Worm (Caenorhabditis elegans): ENCODE data around the gene F48D6.4.

Gene F48D6.4

ce11 chrX:4219487-4219886, 27.5 kb downstream of the F48D6.4 start:
- TF ChIP-seq ceh-88 (GFP tag; IDR thresholded peaks at IDR 0.05) (no peak), alr-1 (tag; optimal IDR thresholded peaks at IDR 0.05; ENCODE audit: borderline replicate concordance) (no peak), nhr-19 (GFP tag; conservative IDR thresholded peaks at IDR 0.05) (peak; percentile 54), irx-1 (tag; optimal IDR thresholded peaks at IDR 0.05) (no peak), ces-1 (GFP tag; optimal IDR thresholded peaks at IDR 0.05) (no peak), fkh-8 (tag; optimal IDR thresholded peaks at IDR 0.05) (peak; percentile 61), mep-1 (tag; optimal IDR thresholded peaks at IDR 0.05) (no peak), grh-1 (GFP tag; IDR thresholded peaks at IDR 0.05) (no peak), nhr-71 (tag; optimal IDR thresholded peaks at IDR 0.05) (peak; percentile 78), zip-4 (GFP tag; optimal IDR thresholded peaks at IDR 0.05) (no peak), lin-39 (tag; optimal IDR thresholded peaks at IDR 0.05) (no peak), elt-2 (tag; optimal IDR thresholded peaks at IDR 0.05) (no peak), nhr-90 (tag; optimal IDR thresholded peaks at IDR 0.05; ENCODE audit: poor library complexity) (peak; percentile 0), ceh-8 (GFP tag; optimal IDR thresholded peaks at IDR 0.05) (peak; percentile 38), xbp-1 (tag; optimal IDR thresholded peaks at IDR 0.05) (peak; percentile 59), ama-1 (optimal IDR thresholded peaks at IDR 0.05) (no peak), unc-130 (tag; optimal IDR thresholded peaks at IDR 0.05) (no peak), nhr-20 (tag; optimal IDR thresholded peaks at IDR 0.05) (peak; percentile 42), nhr-76 (tag; optimal IDR thresholded peaks at IDR 0.05) (no peak), nhr-28 (tag; optimal IDR thresholded peaks at IDR 0.05) (no peak), lsy-2 (tag; optimal IDR thresholded peaks at IDR 0.05) (peak; percentile 8 to 21), isw-1 (GFP tag; IDR thresholded peaks at IDR 0.05) (no peak), nhr-12 (tag; optimal IDR thresholded peaks at IDR 0.05) (no peak), unc-98 (GFP tag; IDR thresholded peaks at IDR 0.05) (no peak), nhr-47 (tag; optimal IDR thresholded peaks at IDR 0.05) (peak; percentile 7), lin-35 (GFP tag; optimal IDR thresholded peaks at IDR 0.05) (peak in 1 of 2 experiments; percentile 26), lin-14 (GFP tag; optimal IDR thresholded peaks at IDR 0.05) (peak; percentile 61), mef-2 (tag; optimal IDR thresholded peaks at IDR 0.05) (no peak), snu-23 (GFP tag; optimal IDR thresholded peaks at IDR 0.05) (peak; percentile 43), efl-1 (optimal IDR thresholded peaks at IDR 0.05) (no peak), efl-1 (GFP tag; optimal IDR thresholded peaks at IDR 0.05 in 1 of 2) (peak in 1 of 2 experiments; percentile 42), unc-62 (GFP tag; optimal IDR thresholded peaks at IDR 0.05) (no peak), mab-9 (GFP tag; IDR thresholded peaks at IDR 0.05) (no peak), rnt-1 (tag; optimal IDR thresholded peaks at IDR 0.05) (peak; percentile 30)

- TF ChIP-seq snu-23 (GFP tag; optimal IDR thresholded peaks at IDR 0.05) (no peak), lin-14 (GFP tag; optimal IDR thresholded peaks at IDR 0.05) (peak; percentile 48), lin-15B (tag; optimal IDR thresholded peaks at IDR 0.05) (no peak), ceh-82 (tag; optimal IDR thresholded peaks at IDR 0.05) (peak in 1 of 3 experiments; percentile 26), fkh-8 (tag; optimal IDR thresholded peaks at IDR 0.05) (peak; percentile 22), C34B4.2 (tag; optimal IDR thresholded peaks at IDR 0.05) (no peak)
Measured at ce11 chrX:4218174-4218573, 28.8 kb downstream of the F48D6.4 start, which contains the start of gene W01H2.2. Gene W01H2.2, minus strand, starts transcription at chrX:4218458.

- no peak for TF ChIP-seq fkh-10 (GFP tag; optimal IDR thresholded peaks at IDR 0.05)
Measured at ce11 chrX:4216894-4217293, 30.1 kb downstream of the F48D6.4 start, which contains the start of the genes F20B6.10 and hpk-1. Gene F20B6.10, minus strand, starts transcription at chrX:4217196. Gene hpk-1, minus strand, starts transcription at chrX:4217290.

ce11 chrX:4215500-4216107, 31.4 kb downstream of the F48D6.4 start:
- TF ChIP-seq jun-1 (tag; optimal IDR thresholded peaks at IDR 0.05) (no peak), egl-27 (tag; optimal IDR thresholded peaks at IDR 0.05) (no peak), ceh-90 (tag; optimal IDR thresholded peaks at IDR 0.05) (no peak), nhr-71 (tag; optimal IDR thresholded peaks at IDR 0.05) (peak; percentile 11), nhr-19 (GFP tag; conservative IDR thresholded peaks at IDR 0.05) (no peak), hpl-2 (GFP tag; optimal IDR thresholded peaks at IDR 0.05) (no peak), nhr-11 (tag; optimal IDR thresholded peaks at IDR 0.05) (no peak), nhr-20 (tag; optimal IDR thresholded peaks at IDR 0.05) (peak; percentile 31), nhr-12 (tag; optimal IDR thresholded peaks at IDR 0.05) (no peak), mdl-1 (tag; optimal IDR thresholded peaks at IDR 0.05) (no peak), nhr-76 (tag; optimal IDR thresholded peaks at IDR 0.05) (no peak), skn-1 (tag; optimal IDR thresholded peaks at IDR 0.05) (no peak), aly-2 (tag; optimal IDR thresholded peaks at IDR 0.05) (no peak), efl-1 (optimal IDR thresholded peaks at IDR 0.05) (no peak), efl-1 (GFP tag; optimal IDR thresholded peaks at IDR 0.05 in 1 of 2) (peak in 1 of 2 experiments; percentile 42), ztf-11 (tag; optimal IDR thresholded peaks at IDR 0.05) (no peak), nhr-28 (tag; optimal IDR thresholded peaks at IDR 0.05) (no peak), elt-2 (tag; optimal IDR thresholded peaks at IDR 0.05) (peak; percentile 52)
